Fruit fly (Drosophila melanogaster) whole organism, adult: ENCODE data around the gene CG4593.

Source experiments
- CG11617 ChIP-seq: fragments of 200-800 bp; sonication (Bioruptor generic); optimal IDR thresholded peaks from 2 replicates; lab custom pipeline; 2017; ENCODE audit warnings: mild to moderate bottlenecking, missing biosample characterization, missing genetic modification reagents, missing genetic modification characterization
- CG12768 ChIP-seq: fragments of 200-800 bp; sonication (Bioruptor generic); optimal IDR thresholded peaks from 2 replicates; lab custom pipeline; 2017; ENCODE audit warnings: missing biosample characterization, missing genetic modification characterization, mild to moderate bottlenecking, moderate library complexity, missing genetic modification reagents
- CG14711 ChIP-seq: fragments of 200-800 bp; sonication (Bioruptor generic); optimal IDR thresholded peaks from 2 replicates; lab custom pipeline; 2018; ENCODE audit warnings: missing biosample characterization, mild to moderate bottlenecking, missing genetic modification characterization, moderate library complexity
- CG1620 ChIP-seq: fragments of 200-800 bp; sonication (Bioruptor generic); optimal IDR thresholded peaks from 2 replicates; lab custom pipeline; 2016; ENCODE audit warnings: missing biosample characterization, missing genetic modification characterization
- CG33017 ChIP-seq: fragments of 200-800 bp; sonication (Bioruptor generic); optimal IDR thresholded peaks from 2 replicates; lab custom pipeline; 2018; ENCODE audit warnings: missing biosample characterization, mild to moderate bottlenecking, missing genetic modification characterization, moderate library complexity
- CG5204 ChIP-seq: fragments of 200-800 bp; sonication (Bioruptor generic); optimal IDR thresholded peaks from 2 replicates; lab custom pipeline; 2016; ENCODE audit warnings: missing biosample characterization, missing genetic modification characterization
- CG7045 ChIP-seq: fragments of 200-800 bp; sonication (Bioruptor generic); optimal IDR thresholded peaks from 2 replicates; lab custom pipeline; 2017; ENCODE audit warnings: missing biosample characterization, mild to moderate bottlenecking, missing genetic modification characterization
- CG7101 ChIP-seq: fragments of 200-800 bp; sonication (Bioruptor generic); optimal IDR thresholded peaks from 2 replicates; lab custom pipeline; 2018; ENCODE audit warnings: missing biosample characterization, mild to moderate bottlenecking, missing genetic modification characterization, moderate library complexity
- Clk ChIP-seq: fragments of 200-800 bp; sonication (Bioruptor generic); optimal IDR thresholded peaks from 2 replicates; lab custom pipeline; 2017; ENCODE audit warnings: missing biosample characterization, missing genetic modification characterization
- Crg-1 ChIP-seq: fragments of 200-800 bp; sonication (Bioruptor generic); optimal IDR thresholded peaks from 2 replicates; lab custom pipeline; 2016; ENCODE audit warnings: missing biosample characterization, missing genetic modification characterization
- Hr96 ChIP-seq: fragments of 200-800 bp; sonication (Bioruptor generic); optimal IDR thresholded peaks from 2 replicates; lab custom pipeline; 2016; ENCODE audit warnings: missing biosample characterization, missing genetic modification characterization
- Mnt ChIP-seq: fragments of 200-800 bp; sonication (Bioruptor generic); optimal IDR thresholded peaks from 2 replicates; lab custom pipeline; 2016; ENCODE audit warnings: missing biosample characterization, mild to moderate bottlenecking, missing genetic modification characterization
- bab1 ChIP-seq: fragments of 200-800 bp; sonication (Bioruptor generic); optimal IDR thresholded peaks from 3 replicates; lab custom pipeline; 2019; ENCODE audit warnings: missing biosample characterization, mild to moderate bottlenecking, missing genetic modification characterization, moderate library complexity
- cic ChIP-seq: fragments of 200-800 bp; sonication (Bioruptor generic); optimal IDR thresholded peaks from 2 replicates; lab custom pipeline; 2017; ENCODE audit warnings: missing biosample characterization, mild to moderate bottlenecking, missing genetic modification characterization, moderate library complexity
- cnc ChIP-seq, 2 experiments: fragments of >200 bp; optimal IDR thresholded peaks; 2 replicates each; lab custom pipeline; 2017
- kay ChIP-seq: fragments of 200-800 bp; sonication (Bioruptor generic); peaks from one replicate; lab custom pipeline; 2016; ENCODE audit warnings: missing biosample characterization, missing genetic modification characterization, borderline replicate concordance
- ovo ChIP-seq: fragments of 200-800 bp; sonication (Bioruptor generic); optimal IDR thresholded peaks from 2 replicates; lab custom pipeline; 2016; ENCODE audit warnings: missing biosample characterization, missing genetic modification characterization
- pad ChIP-seq: fragments of 200-800 bp; sonication (Bioruptor generic); optimal IDR thresholded peaks from 3 replicates; lab custom pipeline; 2017; ENCODE audit warnings: missing biosample characterization, missing genetic modification characterization, mild to moderate bottlenecking, moderate library complexity, missing genetic modification reagents
- tj ChIP-seq: fragments of 200-800 bp; sonication (Bioruptor generic); optimal IDR thresholded peaks from 3 replicates; lab custom pipeline; 2017; ENCODE audit warnings: missing biosample characterization, mild to moderate bottlenecking, missing genetic modification characterization, moderate library complexity
- toe ChIP-seq: fragments of 200-800 bp; sonication (Bioruptor generic); optimal IDR thresholded peaks from 2 replicates; lab custom pipeline; 2016; ENCODE audit warnings: missing biosample characterization, missing genetic modification characterization

The CG4593 gene

DNA sequence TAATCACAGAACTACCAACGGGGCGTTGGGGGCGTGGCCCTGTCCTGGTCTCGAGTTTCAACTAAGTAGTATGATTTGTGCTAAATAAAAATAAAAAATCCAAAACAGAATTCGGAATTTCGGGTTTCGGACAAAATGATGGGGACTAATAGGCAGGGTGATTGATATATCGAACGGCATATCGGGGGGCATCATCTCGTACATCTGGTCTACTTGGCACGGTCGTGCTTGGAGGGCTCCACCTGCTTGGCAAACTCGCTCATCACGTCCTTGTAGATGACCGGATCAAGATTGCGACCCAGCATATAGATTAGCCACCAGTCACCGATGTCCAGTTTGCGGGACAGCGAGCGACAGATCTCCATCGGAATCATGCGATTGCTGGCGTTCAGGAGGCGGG, 39.5 kb upstream of the CG4593 start:
- TF ChIP-seq cic (GFP tag; lab: Kevin White, UChicago) = no peak
- TF ChIP-seq tj = no peak
- no peak for TF ChIP-seq cnc (optimal IDR thresholded peaks at IDR 0.05; lab: Kevin White, UChicago)
- no peak for TF ChIP-seq Mnt (GFP tag; lab: Kevin White, UChicago)
- no peak for TF ChIP-seq Crg-1 (GFP tag; lab: Kevin White, UChicago)

DNA sequence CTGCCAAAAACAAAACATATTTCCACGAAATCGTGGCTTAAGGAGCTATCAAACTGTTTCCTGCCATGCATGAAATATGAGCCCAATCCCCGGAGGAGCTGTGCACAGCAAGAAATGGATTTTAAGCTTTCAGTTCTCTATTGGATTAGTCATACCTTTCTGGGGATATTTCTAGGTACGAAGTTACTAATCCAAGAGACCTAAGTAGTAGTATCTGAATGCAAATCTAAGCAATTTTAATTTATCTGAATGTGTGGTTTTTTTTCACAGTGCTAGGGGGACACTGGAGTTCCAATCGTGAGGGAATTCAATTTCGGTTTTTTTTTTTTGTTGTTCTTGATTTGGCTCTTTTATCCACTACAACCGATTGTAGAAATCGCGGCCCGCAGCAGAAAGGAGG, 37.3 kb upstream of the CG4593 start:
- no peak for TF ChIP-seq CG7045 (GFP tag; lab: Kevin White, UChicago)
- TF ChIP-seq tj = peak; percentile 37

DNA sequence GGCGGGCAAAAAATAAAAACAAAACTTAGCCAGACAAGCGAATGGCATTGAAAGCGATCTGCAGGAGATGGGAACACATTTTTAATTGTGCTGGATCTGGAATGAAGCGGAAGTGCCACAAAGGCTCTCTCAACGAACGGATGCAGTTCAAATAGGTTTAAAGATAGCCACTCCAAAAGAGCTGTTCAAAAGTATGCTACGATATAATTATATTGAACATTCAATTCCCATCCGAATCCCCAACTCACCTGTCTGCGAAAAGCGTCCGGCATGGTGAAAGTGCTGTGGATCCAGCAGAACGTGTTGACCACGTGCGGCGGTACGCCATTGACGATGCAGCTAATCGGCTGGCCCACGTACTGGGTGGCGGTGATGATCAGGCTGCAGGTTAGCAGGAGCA, 36.8 kb upstream of the CG4593 start:
- TF ChIP-seq Crg-1 (GFP tag; lab: Kevin White, UChicago) (no peak), CG5204 (GFP tag; lab: Kevin White, UChicago) (no peak), CG14711 (tag; lab: Kevin White, UChicago) (no peak), toe (no peak)

DNA sequence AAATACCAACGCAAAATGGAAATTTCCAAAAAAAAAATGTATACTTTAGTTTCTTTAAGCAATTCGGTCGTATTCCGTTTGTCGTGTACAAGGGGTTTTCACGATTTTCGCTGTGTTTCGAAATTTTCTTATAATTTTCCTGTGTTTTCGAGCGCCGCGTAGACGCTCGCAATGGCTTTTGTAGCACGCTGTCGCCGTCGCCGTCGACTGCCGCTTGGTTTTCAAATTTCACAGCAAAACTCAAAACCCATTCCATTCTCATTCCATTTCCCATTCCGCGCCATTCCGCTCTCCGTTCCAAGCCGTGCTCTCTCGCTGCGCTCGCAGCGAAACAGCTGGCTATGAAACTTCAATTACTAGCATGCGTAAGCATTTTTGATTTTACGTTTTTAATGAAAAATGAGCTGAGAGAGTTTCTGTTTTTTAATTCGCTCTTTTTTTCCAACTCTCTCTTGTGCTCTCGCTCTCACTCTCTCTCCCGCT, 32.2 kb upstream of the CG4593 start:
- TF ChIP-seq CG5204 (GFP tag; lab: Kevin White, UChicago) (no peak), CG7101 (tag; lab: Kevin White, UChicago) (peak; percentile 26), toe (no peak), cic (GFP tag; lab: Kevin White, UChicago) (no peak), cnc (optimal IDR thresholded peaks at IDR 0.05; lab: Kevin White, UChicago) (peak in 1 of 2 experiments; percentile 5), tj (peak; percentile 95), Mnt (GFP tag; lab: Kevin White, UChicago) (peak; percentile 43)

DNA sequence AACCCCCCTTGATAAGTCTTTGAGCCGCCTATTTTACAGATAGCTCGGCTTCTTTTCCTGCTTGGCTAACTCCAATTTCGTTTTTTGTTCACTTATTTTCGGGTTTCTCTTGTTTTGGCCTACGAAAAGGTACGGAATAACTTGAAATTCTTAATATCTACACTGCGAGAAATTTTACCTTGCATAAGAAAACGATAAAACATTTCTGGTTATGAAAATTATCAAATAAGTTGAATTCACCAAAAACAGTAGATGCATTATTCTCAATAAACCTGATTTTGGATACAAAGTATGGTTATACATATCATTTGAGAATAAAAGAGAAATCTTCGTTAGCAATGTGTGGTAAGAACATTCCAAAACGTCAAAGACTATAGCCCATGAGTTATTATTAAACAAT, 31.6 kb upstream of the CG4593 start:
- TF ChIP-seq cic (GFP tag; lab: Kevin White, UChicago) = no peak
- peak; percentile 16 for TF ChIP-seq bab1 (GFP tag; lab: Kevin White, UChicago)
- TF ChIP-seq pad = no peak

DNA sequence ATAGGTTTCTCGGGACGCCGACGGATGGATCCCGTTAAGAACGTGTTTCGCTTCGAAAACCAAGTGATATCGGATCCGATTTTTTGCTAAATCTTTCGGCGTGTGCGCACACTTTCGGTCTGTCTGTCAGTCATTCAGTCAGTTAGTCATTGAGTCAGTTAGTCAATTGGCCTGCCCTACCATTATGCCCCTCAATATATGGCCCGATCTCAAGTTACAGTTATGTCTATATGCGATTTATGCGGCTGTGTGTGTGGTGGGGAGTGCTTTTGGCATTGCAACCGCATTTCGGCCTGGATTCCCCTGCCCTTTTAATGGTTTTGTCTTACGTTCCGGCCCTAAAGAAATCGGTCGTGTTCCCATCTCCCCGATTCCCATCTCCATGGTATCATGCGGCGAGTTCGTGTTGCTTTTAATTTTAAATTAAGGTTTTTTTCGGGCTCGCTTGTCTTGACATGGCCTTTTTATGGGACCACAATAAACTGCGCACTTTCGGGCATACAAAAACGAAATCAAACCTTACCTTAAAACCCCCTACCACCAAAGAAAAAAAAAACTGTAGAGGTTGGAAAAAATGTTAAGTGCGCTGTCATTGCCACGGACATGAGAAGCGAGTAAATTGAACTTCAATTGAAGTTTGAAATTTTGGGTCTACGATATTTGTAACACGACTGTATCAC, 30.8 kb upstream of the CG4593 start:
- no peak for TF ChIP-seq pad
- TF ChIP-seq CG7101 (tag; lab: Kevin White, UChicago) = no peak
- peak; percentile 73 for TF ChIP-seq tj

DNA sequence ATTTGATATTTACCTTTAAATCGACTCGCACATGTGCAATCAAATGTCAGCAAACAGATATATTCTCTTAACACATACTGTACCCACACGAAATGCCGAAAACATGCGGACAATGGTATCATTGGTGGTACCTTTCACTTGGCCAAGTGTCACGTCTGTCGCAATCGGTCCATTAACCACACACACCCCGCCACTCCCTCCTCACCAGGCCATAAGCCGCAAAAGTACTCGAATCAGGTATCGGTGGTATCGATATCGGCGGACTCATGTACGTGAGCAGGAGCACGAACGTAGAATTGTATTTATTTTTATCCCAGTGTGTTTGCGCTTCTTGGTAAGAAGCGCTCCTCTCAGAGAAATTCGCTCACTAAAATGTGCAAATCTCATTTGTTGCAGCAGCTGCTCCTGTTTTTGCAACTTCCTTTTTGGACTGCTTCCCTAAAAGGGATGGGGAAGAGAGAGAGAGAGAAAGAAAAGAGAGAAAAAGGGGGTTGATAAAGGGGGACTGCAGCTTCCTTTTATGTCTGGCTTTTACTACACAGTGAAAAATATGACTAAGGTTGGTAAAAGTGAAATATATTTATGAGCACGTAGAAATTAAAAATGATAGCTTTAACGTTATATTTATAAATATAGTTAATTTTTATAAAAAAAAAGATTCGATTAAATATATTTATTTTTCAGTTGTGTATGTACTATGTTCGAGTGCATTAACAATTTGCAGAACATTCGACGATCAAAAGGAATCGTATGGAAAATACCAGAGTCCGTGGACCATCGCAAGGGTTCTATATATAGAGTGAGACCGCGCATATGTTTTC, 30.0 kb upstream of the CG4593 start:
- TF ChIP-seq pad (no peak), Mnt (GFP tag; lab: Kevin White, UChicago) (no peak), Crg-1 (GFP tag; lab: Kevin White, UChicago) (no peak), CG1620 (no peak), tj (no peak), CG7101 (tag; lab: Kevin White, UChicago) (no peak), Hr96 (no peak), CG14711 (tag; lab: Kevin White, UChicago) (no peak), CG12768 (GFP tag; lab: Kevin White, UChicago) (no peak), CG11617 (GFP tag; lab: Kevin White, UChicago) (no peak), cic (GFP tag; lab: Kevin White, UChicago) (no peak), cnc (optimal IDR thresholded peaks at IDR 0.05; lab: Kevin White, UChicago) (no peak), CG5204 (GFP tag; lab: Kevin White, UChicago) (no peak), CG33017 (tag; lab: Kevin White, UChicago) (no peak), ovo (no peak), CG7045 (GFP tag; lab: Kevin White, UChicago) (no peak), bab1 (GFP tag; lab: Kevin White, UChicago) (no peak), Clk (GFP tag; lab: Kevin White, UChicago) (no peak)

DNA sequence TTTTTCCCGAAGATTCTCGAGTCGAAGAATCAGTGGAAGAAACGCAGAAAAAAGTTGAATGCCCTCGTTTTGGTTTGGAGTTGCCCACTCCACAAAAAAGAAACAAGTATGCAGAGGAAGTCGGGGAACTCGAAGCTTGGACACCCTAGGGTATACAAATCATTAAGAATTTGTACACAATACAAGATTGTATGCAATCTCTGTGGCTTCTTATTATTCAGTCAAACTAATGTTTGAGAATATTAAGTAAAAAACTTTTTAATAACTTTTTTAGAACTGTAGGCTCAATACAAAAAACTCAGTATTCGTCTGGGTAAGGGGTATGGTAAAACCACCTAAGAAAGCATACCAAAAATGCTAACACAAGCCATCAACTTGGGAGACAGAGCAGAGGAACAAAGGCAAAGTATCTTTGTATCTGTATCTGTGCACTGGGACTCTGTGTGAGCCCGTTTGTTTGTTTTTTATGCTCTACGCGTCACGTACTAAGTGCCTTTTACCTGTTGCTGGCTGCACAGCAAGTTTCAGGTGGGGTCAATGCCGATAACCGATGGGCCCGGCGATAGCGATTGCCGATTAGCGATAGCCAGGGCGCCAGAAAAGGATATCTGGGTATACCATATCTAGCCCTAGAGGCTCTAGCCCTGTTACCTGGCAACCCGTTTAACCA, 28.4 kb upstream of the CG4593 start:
- TF ChIP-seq CG11617 (GFP tag; lab: Kevin White, UChicago) (no peak), Crg-1 (GFP tag; lab: Kevin White, UChicago) (peak; percentile 13), cnc (optimal IDR thresholded peaks at IDR 0.05; lab: Kevin White, UChicago) (no peak), pad (peak; percentile 29), Hr96 (no peak), kay (GFP tag; lab: Kevin White, UChicago) (no peak), toe (no peak), tj (peak; percentile 81), Mnt (GFP tag; lab: Kevin White, UChicago) (no peak), CG14711 (tag; lab: Kevin White, UChicago) (peak; percentile 54), CG33017 (tag; lab: Kevin White, UChicago) (no peak), CG7045 (GFP tag; lab: Kevin White, UChicago) (no peak), CG5204 (GFP tag; lab: Kevin White, UChicago) (no peak), bab1 (GFP tag; lab: Kevin White, UChicago) (peak; percentile 90), CG1620 (no peak), CG12768 (GFP tag; lab: Kevin White, UChicago) (no peak), Clk (GFP tag; lab: Kevin White, UChicago) (no peak), CG7101 (tag; lab: Kevin White, UChicago) (peak; percentile 28), cic (GFP tag; lab: Kevin White, UChicago) (no peak), ovo (no peak)
